Fruit fly (Drosophila melanogaster) whole organism, embryonic: Measurements from ENCODE around the gene Hr4.
A peak's percentile ranks its signal among the peaks of the same experiment; 100 is the strongest.

Experiments used
- C15 ChIP-seq: fragments of 200-800 bp; sonication (Bioruptor generic); IDR thresholded peaks from 3 replicates; pipeline ENCODE4 v1.3.6; 2022; ENCODE audit warnings: missing biosample characterization, missing genetic modification characterization
- CG10654 ChIP-seq: fragments of 200-800 bp; sonication (Bioruptor generic); optimal IDR thresholded peaks from 2 replicates; lab custom pipeline; 2016; ENCODE audit warnings: missing biosample characterization, missing genetic modification characterization
- CG15696 ChIP-seq: fragments of 200-800 bp; sonication (Bioruptor generic); optimal IDR thresholded peaks from 2 replicates; lab custom pipeline; 2019; ENCODE audit warnings: missing biosample characterization, mild to moderate bottlenecking, missing genetic modification characterization, moderate library complexity
- CG16813 ChIP-seq: fragments of 200-800 bp; sonication (Bioruptor generic); IDR thresholded peaks from 3 replicates; pipeline ENCODE4 v1.3.6; 2022; ENCODE audit warnings: missing biosample characterization, missing genetic modification characterization; ENCODE audit not compliant: partially characterized antibody
- CG16815 ChIP-seq: fragments of 200-800 bp; sonication (Bioruptor generic); optimal IDR thresholded peaks from 3 replicates; lab custom pipeline; 2017; ENCODE audit warnings: missing biosample characterization, mild to moderate bottlenecking, missing genetic modification characterization
- CG2116 ChIP-seq: fragments of 200-800 bp; sonication (Bioruptor generic); optimal IDR thresholded peaks from 3 replicates; lab custom pipeline; 2018; ENCODE audit warnings: missing biosample characterization, mild to moderate bottlenecking, missing genetic modification characterization
- CG2199 ChIP-seq: fragments of 200-800 bp; sonication (Bioruptor generic); IDR thresholded peaks from 3 replicates; pipeline ENCODE4 v1.3.6; 2022; ENCODE audit warnings: missing biosample characterization, missing genetic modification characterization
- CG2889 ChIP-seq: fragments of 200-800 bp; sonication (Bioruptor generic); IDR thresholded peaks from 3 replicates; pipeline ENCODE4 v1.3.6; 2022; ENCODE audit warnings: missing biosample characterization, missing genetic modification characterization
- CG31224 ChIP-seq: fragments of 200-800 bp; sonication (Bioruptor generic); IDR thresholded peaks from 2 replicates; pipeline ENCODE4 v1.3.6; 2022; ENCODE audit warnings: missing biosample characterization, missing genetic modification characterization
- CG4617 ChIP-seq: fragments of 200-800 bp; sonication (Bioruptor generic); optimal IDR thresholded peaks from 3 replicates; lab custom pipeline; 2016; ENCODE audit warnings: missing biosample characterization, missing genetic modification characterization, borderline replicate concordance
- CG5180 ChIP-seq: fragments of 200-800 bp; sonication (Bioruptor generic); optimal IDR thresholded peaks from 3 replicates; lab custom pipeline; 2017; ENCODE audit warnings: missing biosample characterization, missing genetic modification characterization, mild to moderate bottlenecking, moderate library complexity, missing genetic modification reagents
- CG7271 ChIP-seq: fragments of 200-800 bp; sonication (Bioruptor generic); optimal IDR thresholded peaks from 2 replicates; lab custom pipeline; 2018; ENCODE audit warnings: missing biosample characterization, mild to moderate bottlenecking, missing genetic modification characterization, moderate library complexity
- CG7839 ChIP-seq: fragments of 200-800 bp; sonication (Bioruptor generic); optimal IDR thresholded peaks from 3 replicates; lab custom pipeline; 2018; ENCODE audit warnings: missing biosample characterization, mild to moderate bottlenecking, missing genetic modification characterization, moderate library complexity
- CG8290 ChIP-seq, 3 experiments: fragments of 200-800 bp; sonication (Bioruptor generic); optimal IDR thresholded peaks; 2 replicates each; lab custom pipeline; 2016 to 2019; ENCODE audit warnings: missing biosample characterization in 3 of 3, missing genetic modification characterization in 3 of 3, mild to moderate bottlenecking in 2 of 3, moderate library complexity in 1 of 3
- CG8765 ChIP-seq: fragments of 200-800 bp; sonication (Bioruptor generic); IDR thresholded peaks from 2 replicates; pipeline ENCODE4 v1.3.6; 2022; ENCODE audit warnings: missing biosample characterization, missing genetic modification characterization
- Fer3 ChIP-seq: fragments of 200-800 bp; sonication (Bioruptor generic); optimal IDR thresholded peaks from 2 replicates; lab custom pipeline; 2018; ENCODE audit warnings: missing biosample characterization, mild to moderate bottlenecking, missing genetic modification characterization, moderate library complexity
- Gug ChIP-seq: fragments of 200-800 bp; sonication (Bioruptor generic); IDR thresholded peaks from 4 replicates; pipeline ENCODE4 v1.3.6; 2022; ENCODE audit warnings: missing biosample characterization, missing genetic modification characterization
- Hr51 ChIP-seq, 2 experiments: fragments of 200-800 bp; sonication (Bioruptor generic); optimal IDR thresholded peaks; 2 replicates in 1 of 2; 3 replicates in 1 of 2; lab custom pipeline; 2016 to 2018; ENCODE audit warnings: missing biosample characterization in 2 of 2, missing genetic modification characterization in 2 of 2, mild to moderate bottlenecking in 1 of 2, moderate library complexity in 1 of 2
- Hr78 ChIP-seq, 2 experiments: fragments of 200-800 bp in 1 of 2; fragments of >200 bp in 1 of 2; sonication (Bioruptor generic) in 1 of 2; optimal IDR thresholded peaks; 2 replicates each; lab custom pipeline; 2017 to 2019; ENCODE audit warnings: missing biosample characterization in 2 of 2, missing genetic modification characterization in 2 of 2, mild to moderate bottlenecking in 1 of 2, moderate library complexity in 1 of 2
- Kr ChIP-seq: fragments of 200-800 bp; sonication (Bioruptor generic); optimal IDR thresholded peaks from 2 replicates; lab custom pipeline; 2017; ENCODE audit warnings: missing biosample characterization, mild to moderate bottlenecking, missing genetic modification characterization
- MESR4 ChIP-seq: fragments of 200-800 bp; sonication (Bioruptor generic); optimal IDR thresholded peaks from 2 replicates; lab custom pipeline; 2018; ENCODE audit warnings: missing biosample characterization, mild to moderate bottlenecking, missing genetic modification characterization, moderate library complexity
- Med ChIP-seq: fragments of 200-800 bp; sonication (Bioruptor generic); peaks from one replicate; lab custom pipeline; 2016; ENCODE audit warnings: missing biosample characterization, missing genetic modification characterization, mild to moderate bottlenecking, inconsistent platforms, moderate library complexity
- Nf-YC ChIP-seq: fragments of 200-800 bp; optimal IDR thresholded peaks from 3 replicates; lab custom pipeline; 2019; ENCODE audit warnings: missing biosample characterization, mild to moderate bottlenecking, missing genetic modification characterization, moderate library complexity
- Opbp ChIP-seq: fragments of 200-800 bp; sonication (Bioruptor generic); IDR thresholded peaks from 3 replicates; pipeline ENCODE4 v1.3.6; 2022; ENCODE audit warnings: missing biosample characterization, missing genetic modification characterization; ENCODE audit not compliant: partially characterized antibody
- Optix ChIP-seq: fragments of 200-800 bp; sonication (Bioruptor generic); IDR thresholded peaks from 3 replicates; pipeline ENCODE4 v1.3.6; 2022; ENCODE audit warnings: missing biosample characterization, missing genetic modification characterization
- Six4 ChIP-seq: fragments of 200-800 bp; sonication (Bioruptor generic); optimal IDR thresholded peaks from 2 replicates; lab custom pipeline; 2016; ENCODE audit warnings: missing biosample characterization, missing genetic modification characterization
- Ssrp ChIP-seq: fragments of 200-800 bp; sonication (Bioruptor generic); optimal IDR thresholded peaks from 2 replicates; lab custom pipeline; 2018; ENCODE audit warnings: missing biosample characterization, mild to moderate bottlenecking, missing genetic modification characterization, moderate library complexity
- ab ChIP-seq: fragments of 200-800 bp; sonication (Bioruptor generic); optimal IDR thresholded peaks from 2 replicates; lab custom pipeline; 2016; ENCODE audit warnings: missing biosample characterization, missing genetic modification characterization
- aop ChIP-seq: fragments of 200-800 bp; sonication (Bioruptor generic); IDR thresholded peaks from 2 replicates; pipeline ENCODE4 v1.3.6; 2022; ENCODE audit warnings: missing biosample characterization, missing genetic modification characterization
- cas ChIP-seq: fragments of 200-800 bp; sonication (Bioruptor generic); IDR thresholded peaks from 2 replicates; pipeline ENCODE4 v1.3.6; 2022; ENCODE audit warnings: missing biosample characterization, missing genetic modification characterization
- chif ChIP-seq, 2 experiments: fragments of 200-800 bp; sonication (Bioruptor generic); optimal IDR thresholded peaks; 3 replicates each; lab custom pipeline; 2016; ENCODE audit warnings: missing biosample characterization in 2 of 2, missing genetic modification characterization in 2 of 2
- crol ChIP-seq: fragments of 200-800 bp; sonication (Bioruptor generic); IDR thresholded peaks from 2 replicates; pipeline ENCODE4 v1.3.6; 2022; ENCODE audit warnings: missing biosample characterization, missing genetic modification characterization
- da ChIP-seq: fragments of 200-800 bp; sonication (Bioruptor generic); optimal IDR thresholded peaks from 2 replicates; lab custom pipeline; 2016; ENCODE audit warnings: missing biosample characterization, missing genetic modification characterization
- dysf ChIP-seq: fragments of 200-800 bp; sonication (Bioruptor generic); IDR thresholded peaks from 3 replicates; pipeline ENCODE4 v1.3.6; 2022; ENCODE audit warnings: missing biosample characterization, missing genetic modification characterization
- esg ChIP-seq: fragments of 200-800 bp; sonication (Bioruptor generic); conservative IDR thresholded peaks from 2 replicates; pipeline ENCODE4 v1.3.6; 2022; ENCODE audit warnings: missing biosample characterization, missing genetic modification characterization
- fu2 ChIP-seq: fragments of 200-800 bp; sonication (Bioruptor generic); optimal IDR thresholded peaks from 2 replicates; lab custom pipeline; 2016; ENCODE audit warnings: missing biosample characterization, missing genetic modification characterization
- gcm2 ChIP-seq: fragments of 200-800 bp; sonication (Bioruptor generic); optimal IDR thresholded peaks from 2 replicates; lab custom pipeline; 2016; ENCODE audit warnings: missing biosample characterization, missing genetic modification characterization
- her ChIP-seq: fragments of 200-800 bp; sonication (Bioruptor generic); optimal IDR thresholded peaks from 2 replicates; lab custom pipeline; 2016; ENCODE audit warnings: missing biosample characterization, missing genetic modification characterization
- hkb ChIP-seq, 2 experiments: fragments of 200-800 bp in 1 of 2; fragments of >200 bp in 1 of 2; sonication (Bioruptor generic) in 1 of 2; IDR thresholded peaks in 1 of 2; optimal IDR thresholded peaks in 1 of 2; 2 replicates each; pipeline versions ENCODE4 v1.3.6 to Lab custom; 2017 to 2022; ENCODE audit warnings: missing biosample characterization in 1 of 2, missing genetic modification characterization in 1 of 2
- jigr1 ChIP-seq: fragments of 200-800 bp; sonication (Bioruptor generic); IDR thresholded peaks from 3 replicates; pipeline ENCODE4 v1.3.6; 2022; ENCODE audit warnings: missing biosample characterization, missing genetic modification characterization
- kni ChIP-seq: fragments of 200-800 bp; sonication (Bioruptor generic); optimal IDR thresholded peaks from 3 replicates; lab custom pipeline; 2017; ENCODE audit warnings: mild to moderate bottlenecking, missing biosample characterization, missing genetic modification reagents, missing genetic modification characterization
- mld ChIP-seq: fragments of 200-800 bp; sonication (Bioruptor generic); IDR thresholded peaks from 3 replicates; pipeline ENCODE4 v1.3.6; 2022; ENCODE audit warnings: missing biosample characterization, missing genetic modification characterization; ENCODE audit not compliant: partially characterized antibody
- nmo ChIP-seq: fragments of 200-800 bp; sonication (Bioruptor generic); optimal IDR thresholded peaks from 2 replicates; lab custom pipeline; 2018; ENCODE audit warnings: missing biosample characterization, mild to moderate bottlenecking, missing genetic modification characterization, moderate library complexity
- pan ChIP-seq, 4 experiments: fragments of >200 bp in 3 of 4; fragments of 200-800 bp in 1 of 4; sonication (Bioruptor generic) in 1 of 4; optimal IDR thresholded peaks in 3 of 4; IDR thresholded peaks in 1 of 4; 2 replicates each; pipeline versions ENCODE4 v1.3.6 to Lab custom; 2017 to 2022; ENCODE audit warnings: missing biosample characterization in 2 of 4, missing genetic modification characterization in 2 of 4, mixed read lengths in 1 of 4
- prd ChIP-seq, 3 experiments: fragments of >200 bp in 2 of 3; fragments of 200-800 bp in 1 of 3; sonication (Bioruptor generic) in 1 of 3; optimal IDR thresholded peaks in 2 of 3; IDR thresholded peaks in 1 of 3; 2 replicates in 2 of 3; 3 replicates in 1 of 3; pipeline versions ENCODE4 v1.3.6 to Lab custom; 2017 to 2022; ENCODE audit warnings: missing biosample characterization in 1 of 3, missing genetic modification characterization in 1 of 3
- sug ChIP-seq: fragments of 200-800 bp; optimal IDR thresholded peaks from 2 replicates; lab custom pipeline; 2019; ENCODE audit warnings: missing biosample characterization, mild to moderate bottlenecking, missing genetic modification characterization, moderate library complexity
- unc-4 ChIP-seq: fragments of 200-800 bp; sonication (Bioruptor generic); IDR thresholded peaks from 2 replicates; pipeline ENCODE4 v1.3.6; 2022; ENCODE audit warnings: missing biosample characterization, missing genetic modification characterization; ENCODE audit not compliant: partially characterized antibody
- vvl ChIP-seq: fragments of 200-800 bp; sonication (Bioruptor generic); IDR thresholded peaks from 2 replicates; pipeline ENCODE4 v1.3.6; 2022; ENCODE audit warnings: missing biosample characterization, missing genetic modification characterization
- zf30C ChIP-seq: fragments of 200-800 bp; sonication (Bioruptor generic); optimal IDR thresholded peaks from 3 replicates; lab custom pipeline; 2018; ENCODE audit warnings: missing biosample characterization, mild to moderate bottlenecking, missing genetic modification characterization

Gene Hr4

dm6 chrX:2036383-2036782 lies 94.6 kb downstream of the Hr4 start (continued):
- no peak for TF ChIP-seq prd (optimal IDR thresholded peaks at IDR 0.05; lab: Kevin White, UChicago)
- TF ChIP-seq prd (GFP tag; IDR thresholded peaks at IDR 0.05; lab: Robert Waterston, UW): no peak
- no peak for TF ChIP-seq CG16813 (GFP tag; lab: Robert Waterston, UW)
- TF ChIP-seq chif (GFP tag; optimal IDR thresholded peaks at IDR 0.05; lab: Kevin White, UChicago): no peak
- TF ChIP-seq her (GFP tag; lab: Kevin White, UChicago): no peak
- TF ChIP-seq Kr: no peak
- no peak for TF ChIP-seq CG15696 (tag; lab: Kevin White, UChicago)
- TF ChIP-seq pan (optimal IDR thresholded peaks at IDR 0.05; lab: Kevin White, UChicago): no peak
- no peak for TF ChIP-seq pan (GFP tag; optimal IDR thresholded peaks at IDR 0.05 in 1 of 2, IDR thresholded peaks at IDR 0.05 in 1 of 2)
- TF ChIP-seq CG8290 (GFP tag; optimal IDR thresholded peaks at IDR 0.05; lab: Kevin White, UChicago): no peak
- TF ChIP-seq CG8290 (tag; optimal IDR thresholded peaks at IDR 0.05; lab: Kevin White, UChicago): peak in 1 of 2 experiments; percentile 56
- TF ChIP-seq gcm2 (GFP tag; lab: Kevin White, UChicago): no peak
- TF ChIP-seq Med (GFP tag; lab: Kevin White, UChicago): peak; percentile 28
- TF ChIP-seq esg: no peak
- no peak for TF ChIP-seq sug (tag; lab: Kevin White, UChicago)
- TF ChIP-seq Hr51 (GFP tag; optimal IDR thresholded peaks at IDR 0.05; lab: Kevin White, UChicago): no peak
- no peak for TF ChIP-seq hkb (optimal IDR thresholded peaks at IDR 0.05; lab: Kevin White, UChicago)
- no peak for TF ChIP-seq hkb (GFP tag; IDR thresholded peaks at IDR 0.05; lab: Robert Waterston, UW)
- TF ChIP-seq Ssrp (tag; lab: Kevin White, UChicago): no peak
- TF ChIP-seq Opbp (GFP tag; lab: Robert Waterston, UW): no peak
- TF ChIP-seq Gug (GFP tag; lab: Robert Waterston, UW): no peak
- TF ChIP-seq mld: no peak
- no peak for TF ChIP-seq CG31224
- TF ChIP-seq Fer3 (tag; lab: Kevin White, UChicago): no peak
- no peak for TF ChIP-seq CG16815 (GFP tag; lab: Kevin White, UChicago)
- no peak for TF ChIP-seq CG2199
- TF ChIP-seq da (GFP tag; lab: Kevin White, UChicago): no peak
- no peak for TF ChIP-seq vvl (GFP tag; lab: Robert Waterston, UW)
- TF ChIP-seq CG10654 (GFP tag; lab: Kevin White, UChicago): no peak
- TF ChIP-seq CG8765 (GFP tag; lab: Robert Waterston, UW): no peak
- TF ChIP-seq ab (GFP tag; lab: Kevin White, UChicago): no peak
- no peak for TF ChIP-seq MESR4 (GFP tag; lab: Kevin White, UChicago)
- no peak for TF ChIP-seq nmo
- TF ChIP-seq CG5180 (GFP tag; lab: Kevin White, UChicago): peak; percentile 74
- no peak for TF ChIP-seq aop (GFP tag; lab: Robert Waterston, UW)
- TF ChIP-seq Optix: no peak
- TF ChIP-seq crol: peak; percentile 94
- TF ChIP-seq fu2 (GFP tag; lab: Kevin White, UChicago): no peak
- TF ChIP-seq dysf (GFP tag; lab: Robert Waterston, UW): no peak
- TF ChIP-seq kni (GFP tag; lab: Kevin White, UChicago): peak; percentile 69
- TF ChIP-seq unc-4 (GFP tag; lab: Robert Waterston, UW): no peak
- no peak for TF ChIP-seq Hr78 (GFP tag; optimal IDR thresholded peaks at IDR 0.05; lab: Kevin White, UChicago)
- peak; percentile 7 for TF ChIP-seq Nf-YC (tag; lab: Kevin White, UChicago)
- no peak for TF ChIP-seq jigr1 (GFP tag; lab: Robert Waterston, UW)
- no peak for TF ChIP-seq CG4617 (GFP tag; lab: Kevin White, UChicago)
- no peak for TF ChIP-seq CG7271
- TF ChIP-seq CG2889: no peak
- no peak for TF ChIP-seq zf30C (GFP tag; lab: Kevin White, UChicago)
- TF ChIP-seq cas (GFP tag; lab: Robert Waterston, UW): no peak
- no peak for TF ChIP-seq C15 (GFP tag; lab: Robert Waterston, UW)
- no peak for TF ChIP-seq Six4 (GFP tag; lab: Kevin White, UChicago)
- no peak for TF ChIP-seq CG2116 (GFP tag; lab: Kevin White, UChicago)
- TF ChIP-seq CG7839 (tag; lab: Kevin White, UChicago): no peak
